Worm (Caenorhabditis elegans) whole organism, L3 larva: ENCODE results near the gene gpd-2.
A peak's percentile ranks its signal among the peaks of the same experiment; 100 is the strongest.

Experiments
- R02D3.7 ChIP-seq: fragments of 150-350 bp; optimal IDR thresholded peaks from 2 replicates; lab custom pipeline; 2014; ENCODE audit warnings: missing biosample characterization, missing genetic modification characterization
- aly-2 ChIP-seq: fragments of 150-350 bp; optimal IDR thresholded peaks from 2 replicates; lab custom pipeline; 2014; ENCODE audit warnings: missing biosample characterization, missing genetic modification characterization
- ama-1 ChIP-seq: fragments of 150-350 bp; optimal IDR thresholded peaks from 2 replicates; lab custom pipeline; 2018
- ceh-16 ChIP-seq: sonication (generic microtip); optimal IDR thresholded peaks from 2 replicates; lab custom pipeline; 2017; ENCODE audit warnings: missing biosample characterization, missing genetic modification characterization
- ceh-28 ChIP-seq: fragments of 150-350 bp; optimal IDR thresholded peaks from 2 replicates; lab custom pipeline; 2014; ENCODE audit warnings: missing biosample characterization, missing genetic modification reagents, missing genetic modification characterization
- ceh-82 ChIP-seq: fragments of 150-350 bp; optimal IDR thresholded peaks from 2 replicates; lab custom pipeline; 2014; ENCODE audit warnings: missing biosample characterization, missing genetic modification characterization
- ceh-9 ChIP-seq: sonication (generic microtip); optimal IDR thresholded peaks from 2 replicates; lab custom pipeline; 2018; ENCODE audit warnings: missing biosample characterization, missing genetic modification characterization
- daf-12 ChIP-seq: fragments of 150-350 bp; optimal IDR thresholded peaks from 2 replicates; lab custom pipeline; 2014; ENCODE audit warnings: missing biosample characterization, missing genetic modification reagents, missing genetic modification characterization
- egl-27 ChIP-seq: sonication (generic microtip); optimal IDR thresholded peaks from 4 replicates; lab custom pipeline; 2017; ENCODE audit warnings: missing biosample characterization, missing genetic modification reagents, missing genetic modification characterization
- egl-5 ChIP-seq: fragments of 150-350 bp; optimal IDR thresholded peaks from 2 replicates; lab custom pipeline; 2017; ENCODE audit warnings: missing biosample characterization, missing genetic modification reagents, missing genetic modification characterization, inconsistent platforms
- elt-2 ChIP-seq: sonication (generic microtip); optimal IDR thresholded peaks from 2 replicates; lab custom pipeline; 2016; ENCODE audit warnings: missing genetic modification reagents, mild to moderate bottlenecking, missing genetic modification characterization, missing compliant biosample characterization
- elt-3 ChIP-seq, 3 experiments: fragments of 150-350 bp in 1 of 3; sonication (generic microtip) in 2 of 3; optimal IDR thresholded peaks; 2 replicates in 2 of 3; 4 replicates in 1 of 3; lab custom pipeline; 2014 to 2017; ENCODE audit warnings: missing biosample characterization in 3 of 3, missing genetic modification characterization in 3 of 3
- eor-1 ChIP-seq, 2 experiments: fragments of 150-350 bp; optimal IDR thresholded peaks; 2 replicates each; lab custom pipeline; 2014 to 2018; ENCODE audit warnings: missing biosample characterization in 2 of 2, missing genetic modification characterization in 2 of 2
- fkh-2 ChIP-seq: fragments of 150-350 bp; optimal IDR thresholded peaks from 2 replicates; lab custom pipeline; 2014; ENCODE audit warnings: missing biosample characterization, missing genetic modification reagents, missing genetic modification characterization
- fos-1 ChIP-seq: fragments of 150-350 bp; optimal IDR thresholded peaks from 2 replicates; lab custom pipeline; 2014; ENCODE audit warnings: missing biosample characterization, missing genetic modification characterization
- jun-1 ChIP-seq: fragments of 150-350 bp; optimal IDR thresholded peaks from 2 replicates; lab custom pipeline; 2014; ENCODE audit warnings: missing biosample characterization, missing genetic modification reagents, missing genetic modification characterization
- lin-15B ChIP-seq: fragments of 150-350 bp; optimal IDR thresholded peaks from 2 replicates; lab custom pipeline; 2014; ENCODE audit warnings: missing biosample characterization, missing genetic modification characterization
- lin-39 ChIP-seq: fragments of 150-350 bp; optimal IDR thresholded peaks from 2 replicates; lab custom pipeline; 2018; ENCODE audit warnings: missing biosample characterization, missing genetic modification reagents, missing genetic modification characterization
- mdl-1 ChIP-seq: fragments of 150-350 bp; optimal IDR thresholded peaks from 2 replicates; lab custom pipeline; 2014; ENCODE audit warnings: missing biosample characterization, missing genetic modification characterization
- mml-1 ChIP-seq: fragments of 150-350 bp; sonication (generic microtip); optimal IDR thresholded peaks from 3 replicates; lab custom pipeline; 2014; ENCODE audit warnings: missing biosample characterization, missing genetic modification characterization
- nfya-1 ChIP-seq: sonication (generic microtip); optimal IDR thresholded peaks from 2 replicates; lab custom pipeline; 2017; ENCODE audit warnings: missing genetic modification characterization, mild to moderate bottlenecking, missing compliant biosample characterization, antibody characterized with exemption, moderate library complexity; ENCODE audit not compliant: insufficient read depth
- nhr-11 ChIP-seq: fragments of 150-350 bp; optimal IDR thresholded peaks from 2 replicates; lab custom pipeline; 2014; ENCODE audit warnings: missing biosample characterization, missing genetic modification characterization
- nhr-237 ChIP-seq: fragments of 150-350 bp; optimal IDR thresholded peaks from 2 replicates; lab custom pipeline; 2014; ENCODE audit warnings: missing biosample characterization, missing genetic modification characterization
- nhr-43 ChIP-seq: sonication (generic microtip); optimal IDR thresholded peaks from 2 replicates; lab custom pipeline; 2016; ENCODE audit warnings: mild to moderate bottlenecking, missing genetic modification characterization, missing compliant biosample characterization; ENCODE audit not compliant: poor library complexity, severe bottlenecking
- nhr-67 ChIP-seq: fragments of 150-350 bp; optimal IDR thresholded peaks from 2 replicates; lab custom pipeline; 2014; ENCODE audit warnings: missing biosample characterization, missing genetic modification characterization
- nhr-76 ChIP-seq: fragments of 150-350 bp; sonication (generic microtip); optimal IDR thresholded peaks from 5 replicates; lab custom pipeline; 2014; ENCODE audit warnings: missing biosample characterization, missing genetic modification characterization
- nhr-77 ChIP-seq: fragments of 150-350 bp; optimal IDR thresholded peaks from 2 replicates; lab custom pipeline; 2014; ENCODE audit warnings: missing biosample characterization, missing genetic modification characterization
- pha-4 ChIP-seq: fragments of 150-350 bp; optimal IDR thresholded peaks from 2 replicates; lab custom pipeline; 2014; ENCODE audit warnings: missing biosample characterization, missing genetic modification reagents, missing genetic modification characterization
- pqm-1 ChIP-seq: fragments of 150-350 bp; optimal IDR thresholded peaks from 2 replicates; lab custom pipeline; 2017; ENCODE audit warnings: missing biosample characterization, missing genetic modification characterization, inconsistent platforms
- sea-2 ChIP-seq: fragments of 150-350 bp; sonication (generic microtip); optimal IDR thresholded peaks from 4 replicates; lab custom pipeline; 2014; ENCODE audit warnings: missing biosample characterization, missing genetic modification reagents, missing genetic modification characterization
- skn-1 ChIP-seq: fragments of 150-350 bp; optimal IDR thresholded peaks from 2 replicates; lab custom pipeline; 2014; ENCODE audit warnings: missing biosample characterization, missing genetic modification characterization
- tbx-2 ChIP-seq: sonication (generic microtip); optimal IDR thresholded peaks from 2 replicates; lab custom pipeline; 2016; ENCODE audit warnings: mild to moderate bottlenecking, missing genetic modification characterization, missing compliant biosample characterization
- unc-39 ChIP-seq: sonication (generic microtip); optimal IDR thresholded peaks from 4 replicates; lab custom pipeline; 2017; ENCODE audit warnings: missing biosample characterization, missing genetic modification characterization
- ztf-11 ChIP-seq: fragments of 150-350 bp; optimal IDR thresholded peaks from 2 replicates; lab custom pipeline; 2014; ENCODE audit warnings: missing biosample characterization, missing genetic modification characterization

gpd-2 gene

DNA sequence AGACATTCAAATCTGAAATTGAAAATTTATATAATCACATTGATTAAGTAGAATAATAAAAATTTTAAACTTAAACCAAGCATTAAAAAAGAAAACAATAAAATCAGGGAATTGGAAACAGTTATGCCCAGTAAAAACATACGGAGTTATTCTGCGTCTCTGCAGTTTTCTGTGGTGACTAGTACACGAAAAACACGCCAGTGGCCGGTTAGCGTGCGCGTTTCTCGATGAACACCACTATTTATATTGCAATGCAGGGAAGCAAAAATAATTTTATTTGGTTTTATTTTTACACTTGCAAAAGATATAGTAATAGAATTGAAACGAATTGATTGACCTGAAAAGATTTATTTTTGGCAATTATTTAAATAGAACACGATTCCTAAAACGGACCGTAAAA is 14.7 kb downstream of the gpd-2 start, which contains the start of gene sec-3 (continued):
- TF ChIP-seq lin-39 (tag; lab: Kevin White, UChicago) = peak; percentile 83

ce11 chrX:3094304-3094703 is 20.2 kb downstream of the gpd-2 start, which contains the start of gene wrt-2:
Gene wrt-2, minus strand, starts transcription at chrX:3094349.
- TF ChIP-seq fkh-2 (no peak), lin-39 (tag; lab: Kevin White, UChicago) (no peak), mml-1 (tag; lab: Kevin White, UChicago) (no peak), sea-2 (GFP tag; lab: Kevin White, UChicago) (no peak), nhr-11 (tag; lab: Kevin White, UChicago) (no peak), egl-5 (tag; lab: Kevin White, UChicago) (no peak), fos-1 (no peak), pqm-1 (no peak), R02D3.7 (no peak), egl-27 (tag; lab: Kevin White, UChicago) (no peak), eor-1 (tag; optimal IDR thresholded peaks at IDR 0.05; lab: Kevin White, UChicago) (no peak), nhr-76 (tag; lab: Kevin White, UChicago) (no peak), tbx-2 (no peak), nhr-77 (tag; lab: Kevin White, UChicago) (no peak), nhr-67 (tag; lab: Kevin White, UChicago) (no peak), elt-3 (tag; optimal IDR thresholded peaks at IDR 0.05; lab: Kevin White, UChicago) (no peak), nhr-237 (tag; lab: Kevin White, UChicago) (no peak), mdl-1 (no peak)

DNA sequence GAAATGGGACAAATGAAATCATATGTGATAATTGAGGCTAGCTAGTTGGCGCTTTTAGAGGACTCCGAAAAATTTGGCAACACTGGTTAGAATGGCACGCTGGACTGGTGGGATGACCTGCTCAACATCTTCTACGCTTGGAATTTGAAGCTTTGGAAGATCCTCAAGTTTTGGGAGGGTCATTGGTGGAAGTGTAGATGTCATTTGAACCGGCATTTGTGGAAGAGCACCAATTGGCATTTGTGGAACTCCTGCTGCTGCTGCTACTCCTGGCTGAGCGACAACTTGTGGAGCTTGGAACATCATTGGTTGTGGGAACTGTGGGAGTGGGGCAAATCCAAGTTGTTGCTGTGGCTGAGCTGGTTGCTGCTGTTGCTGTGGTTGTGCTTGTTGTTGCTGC is 22.0 kb downstream of the gpd-2 start:
- TF ChIP-seq ceh-82 (tag; lab: Kevin White, UChicago) = no peak
- TF ChIP-seq elt-3 (tag; optimal IDR thresholded peaks at IDR 0.05; lab: Kevin White, UChicago) = peak in 1 of 3 experiments; percentile 20
- no peak for TF ChIP-seq fkh-2
- TF ChIP-seq egl-5 (tag; lab: Kevin White, UChicago) = no peak
- TF ChIP-seq ama-1 (lab: Kevin White, UChicago) = peak; percentile 84
- TF ChIP-seq, all 47 proteins: peak for 2

ce11 chrX:3091119-3091746 is 23.3 kb downstream of the gpd-2 start:
- TF ChIP-seq ceh-16 (tag; lab: Kevin White, UChicago) (no peak), nhr-77 (tag; lab: Kevin White, UChicago) (no peak), daf-12 (tag; lab: Kevin White, UChicago) (no peak), ama-1 (lab: Kevin White, UChicago) (peak; percentile 33), aly-2 (tag; lab: Kevin White, UChicago) (no peak), pha-4 (tag; lab: Kevin White, UChicago) (no peak)

- TF ChIP-seq jun-1 (tag; lab: Kevin White, UChicago) (peak; percentile 16), mml-1 (tag; lab: Kevin White, UChicago) (peak; percentile 44), tbx-2 (peak; percentile 24), elt-2 (tag; lab: Kevin White, UChicago) (peak; percentile 93), unc-39 (no peak), fkh-2 (no peak), lin-15B (tag; lab: Kevin White, UChicago) (no peak), skn-1 (tag; lab: Kevin White, UChicago) (no peak), ztf-11 (tag; lab: Kevin White, UChicago) (no peak), pqm-1 (peak; percentile 75), lin-39 (tag; lab: Kevin White, UChicago) (peak; percentile 93), ceh-9 (tag; lab: Kevin White, UChicago) (no peak), ceh-28 (tag; lab: Kevin White, UChicago) (peak; percentile 53), pha-4 (tag; lab: Kevin White, UChicago) (peak; percentile 45), nfya-1 (peak; percentile 43), mdl-1 (peak; percentile 19), nhr-43 (tag; lab: Kevin White, UChicago) (peak; percentile 6), ama-1 (lab: Kevin White, UChicago) (peak; percentile 55)
Observed at ce11 chrX:3089894-3090414, 24.5 kb downstream of the gpd-2 start.
